Fruit fly (Drosophila melanogaster) whole organism, wandering third instar larva: ENCODE data around the gene fabp.

Experiments
- Abd-B ChIP-seq: fragments of >200 bp; optimal IDR thresholded peaks from 2 replicates; lab custom pipeline; 2017; ENCODE audit warnings: missing biosample characterization, missing genetic modification characterization
- CG32264 ChIP-seq: fragments of 200-800 bp; sonication (Bioruptor generic); optimal IDR thresholded peaks from 2 replicates; lab custom pipeline; 2016; ENCODE audit warnings: missing biosample characterization, missing genetic modification characterization
- CG9705 ChIP-seq: fragments of 200-800 bp; sonication (Bioruptor generic); optimal IDR thresholded peaks from 2 replicates; lab custom pipeline; 2018; ENCODE audit warnings: missing biosample characterization, mild to moderate bottlenecking, missing genetic modification characterization
- CrebA ChIP-seq: fragments of 200-800 bp; sonication (Bioruptor generic); optimal IDR thresholded peaks from 2 replicates; lab custom pipeline; 2016; ENCODE audit warnings: missing biosample characterization, mild to moderate bottlenecking, missing genetic modification characterization, borderline replicate concordance
- Dfd ChIP-seq: fragments of >200 bp; optimal IDR thresholded peaks from 2 replicates; lab custom pipeline; 2017; ENCODE audit warnings: missing biosample characterization, missing genetic modification characterization
- Dif ChIP-seq: fragments of 200-275, 200-300 bp; sonication (Bioruptor generic); optimal IDR thresholded peaks from 2 replicates; lab custom pipeline; 2018; ENCODE audit warnings: missing biosample characterization, missing genetic modification characterization; ENCODE audit not compliant: partially characterized antibody
- GATAd ChIP-seq: sonication (Bioruptor generic); optimal IDR thresholded peaks from 2 replicates; lab custom pipeline; 2016; ENCODE audit warnings: missing biosample characterization, missing genetic modification characterization
- HLH106 ChIP-seq: fragments of 200-800 bp; optimal IDR thresholded peaks from 3 replicates; lab custom pipeline; 2019; ENCODE audit warnings: missing biosample characterization, mild to moderate bottlenecking, missing genetic modification characterization, moderate library complexity
- Hnf4 ChIP-seq: fragments of 200-800 bp; sonication (Bioruptor generic); optimal IDR thresholded peaks from 2 replicates; lab custom pipeline; 2016; ENCODE audit warnings: missing biosample characterization, mild to moderate bottlenecking, missing genetic modification characterization
- Hr78 ChIP-seq: fragments of >200 bp; optimal IDR thresholded peaks from 2 replicates; lab custom pipeline; 2017; ENCODE audit warnings: missing biosample characterization, missing genetic modification characterization
- Hr83 ChIP-seq: fragments of 200-300 bp; sonication (Bioruptor generic); optimal IDR thresholded peaks from 2 replicates; lab custom pipeline; 2016; ENCODE audit warnings: missing biosample characterization, mild to moderate bottlenecking, missing genetic modification characterization, moderate library complexity; ENCODE audit not compliant: poor library complexity, severe bottlenecking
- Jra ChIP-seq: sonication (Bioruptor generic); optimal IDR thresholded peaks from 2 replicates; lab custom pipeline; 2016; ENCODE audit warnings: missing biosample characterization, missing genetic modification characterization
- Mio ChIP-seq: sonication (Bioruptor generic); optimal IDR thresholded peaks from 2 replicates; lab custom pipeline; 2016; ENCODE audit warnings: missing biosample characterization, missing genetic modification characterization
- Myc ChIP-seq: fragments of >200 bp; optimal IDR thresholded peaks from 2 replicates; lab custom pipeline; 2017
- N ChIP-seq: fragments of >200 bp; optimal IDR thresholded peaks from 2 replicates; lab custom pipeline; 2018; ENCODE audit warnings: missing biosample characterization, missing external identifiers, missing genetic modification characterization
- OdsH ChIP-seq: fragments of 200-800 bp; sonication (Bioruptor generic); optimal IDR thresholded peaks from 2 replicates; lab custom pipeline; 2016; ENCODE audit warnings: missing biosample characterization, mild to moderate bottlenecking, missing genetic modification characterization
- Rel ChIP-seq, 2 experiments: fragments of 200-800 bp; sonication (Bioruptor generic) in 1 of 2; optimal IDR thresholded peaks; 2 replicates in 1 of 2; 3 replicates in 1 of 2; lab custom pipeline; 2016 to 2019; ENCODE audit warnings: mild to moderate bottlenecking in 2 of 2, missing biosample characterization in 2 of 2, missing genetic modification characterization in 2 of 2, moderate library complexity in 1 of 2
- Sp1 ChIP-seq: fragments of 200-800 bp; sonication (Bioruptor generic); optimal IDR thresholded peaks from 3 replicates; lab custom pipeline; 2019; ENCODE audit warnings: missing biosample characterization, mild to moderate bottlenecking, missing genetic modification characterization, moderate library complexity
- Vsx2 ChIP-seq: fragments of 200-300, 225-300 bp; sonication (Bioruptor generic); optimal IDR thresholded peaks from 2 replicates; lab custom pipeline; 2018; ENCODE audit warnings: missing biosample characterization, missing genetic modification characterization; ENCODE audit not compliant: partially characterized antibody
- br ChIP-seq: fragments of 200-800 bp; sonication (Bioruptor generic); optimal IDR thresholded peaks from 2 replicates; lab custom pipeline; 2016; ENCODE audit warnings: missing biosample characterization, missing genetic modification characterization
- brk ChIP-seq: fragments of 200-800 bp; sonication (Bioruptor generic); optimal IDR thresholded peaks from 2 replicates; lab custom pipeline; 2016; ENCODE audit warnings: missing biosample characterization, mild to moderate bottlenecking, missing genetic modification characterization
- dl ChIP-seq, 2 experiments: fragments of 175-275, 200-275 bp in 1 of 2; fragments of 200-275 bp in 1 of 2; sonication (Bioruptor generic); optimal IDR thresholded peaks; lab custom pipeline; 2018; ENCODE audit warnings: mild to moderate bottlenecking in 2 of 2, missing biosample characterization in 2 of 2, missing genetic modification characterization in 2 of 2, moderate library complexity in 2 of 2; ENCODE audit not compliant: partially characterized antibody in 2 of 2, insufficient read depth in 1 of 2
- dmrt93B ChIP-seq: fragments of 200-800 bp; sonication (Bioruptor generic); optimal IDR thresholded peaks from 2 replicates; lab custom pipeline; 2018; ENCODE audit warnings: missing biosample characterization, mild to moderate bottlenecking, missing genetic modification characterization
- dsf ChIP-seq: sonication (Bioruptor generic); optimal IDR thresholded peaks from 2 replicates; lab custom pipeline; 2016; ENCODE audit warnings: missing biosample characterization, missing genetic modification characterization, borderline replicate concordance
- ey ChIP-seq: fragments of 200-800 bp; sonication (Bioruptor generic); optimal IDR thresholded peaks from 2 replicates; lab custom pipeline; 2016; ENCODE audit warnings: missing biosample characterization, missing genetic modification characterization
- foxo ChIP-seq, 2 experiments: fragments of 200-800 bp; sonication (Bioruptor generic); optimal IDR thresholded peaks; 2 replicates in 1 of 2; 3 replicates in 1 of 2; lab custom pipeline; 2016 to 2017; ENCODE audit warnings: missing biosample characterization in 2 of 2, missing genetic modification characterization in 2 of 2
- fru ChIP-seq: fragments of 200-800 bp; sonication (Bioruptor generic); optimal IDR thresholded peaks from 3 replicates; lab custom pipeline; 2016; ENCODE audit warnings: missing biosample characterization, mild to moderate bottlenecking, missing genetic modification characterization
- h ChIP-seq: fragments of 200-800 bp; sonication (Bioruptor generic); optimal IDR thresholded peaks from 3 replicates; lab custom pipeline; 2016; ENCODE audit warnings: missing biosample characterization, mild to moderate bottlenecking, missing genetic modification characterization
- jim ChIP-seq: fragments of 175-275, 200-325 bp; sonication (Bioruptor generic); optimal IDR thresholded peaks from 2 replicates; lab custom pipeline; 2016; ENCODE audit warnings: missing biosample characterization, mild to moderate bottlenecking, missing genetic modification characterization
- lola ChIP-seq: fragments of >200 bp; optimal IDR thresholded peaks from 2 replicates; lab custom pipeline; 2017; ENCODE audit warnings: missing biosample characterization, missing genetic modification characterization
- pan ChIP-seq: fragments of >200 bp; optimal IDR thresholded peaks from 2 replicates; lab custom pipeline; 2017
- psq ChIP-seq: fragments of 200-800 bp; sonication (Bioruptor generic); optimal IDR thresholded peaks from 3 replicates; lab custom pipeline; 2017; ENCODE audit warnings: missing biosample characterization, mild to moderate bottlenecking, missing genetic modification characterization, moderate library complexity
- rgr ChIP-seq: fragments of 200-800 bp; sonication (Bioruptor generic); optimal IDR thresholded peaks from 3 replicates; lab custom pipeline; 2016; ENCODE audit warnings: missing biosample characterization, mild to moderate bottlenecking, missing genetic modification characterization
- sage ChIP-seq: fragments of 200-800 bp; sonication (Bioruptor generic); optimal IDR thresholded peaks from 2 replicates; lab custom pipeline; 2016; ENCODE audit warnings: missing biosample characterization, mild to moderate bottlenecking, missing genetic modification characterization
- sv ChIP-seq: fragments of 200-800 bp; sonication (Bioruptor generic); optimal IDR thresholded peaks from 3 replicates; lab custom pipeline; 2016; ENCODE audit warnings: missing biosample characterization, missing genetic modification characterization
- tai ChIP-seq: sonication (Bioruptor generic); optimal IDR thresholded peaks from 2 replicates; lab custom pipeline; 2016; ENCODE audit warnings: missing biosample characterization, missing genetic modification characterization
- usp ChIP-seq: fragments of >200 bp; optimal IDR thresholded peaks from 2 replicates; lab custom pipeline; 2017; ENCODE audit warnings: missing biosample characterization, missing genetic modification characterization
- woc ChIP-seq: sonication (Bioruptor generic); optimal IDR thresholded peaks from 2 replicates; lab custom pipeline; 2016; ENCODE audit warnings: missing biosample characterization, mild to moderate bottlenecking, missing genetic modification characterization

Gene fabp

DNA sequence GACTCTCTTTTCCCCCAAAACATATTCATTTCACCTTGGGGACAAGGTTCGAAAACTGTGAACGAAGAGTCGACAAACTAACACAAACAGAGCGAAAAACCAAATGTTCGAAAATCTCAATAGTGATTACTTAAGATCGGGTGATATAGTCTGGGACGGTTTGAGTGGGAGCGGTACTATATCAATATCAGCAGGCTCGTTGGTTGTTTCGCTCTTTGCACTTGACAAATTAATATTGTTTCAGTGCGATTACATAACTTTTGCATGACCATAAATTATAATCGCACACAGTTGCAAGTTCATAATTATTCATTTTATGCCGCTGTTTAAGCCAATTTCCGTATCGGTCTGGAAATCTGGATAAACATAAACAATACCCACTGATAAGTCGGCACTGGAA, 5.2 kb downstream of the fabp start:
- no peak for TF ChIP-seq Dif (GFP tag; lab: Kevin White, UChicago)

DNA sequence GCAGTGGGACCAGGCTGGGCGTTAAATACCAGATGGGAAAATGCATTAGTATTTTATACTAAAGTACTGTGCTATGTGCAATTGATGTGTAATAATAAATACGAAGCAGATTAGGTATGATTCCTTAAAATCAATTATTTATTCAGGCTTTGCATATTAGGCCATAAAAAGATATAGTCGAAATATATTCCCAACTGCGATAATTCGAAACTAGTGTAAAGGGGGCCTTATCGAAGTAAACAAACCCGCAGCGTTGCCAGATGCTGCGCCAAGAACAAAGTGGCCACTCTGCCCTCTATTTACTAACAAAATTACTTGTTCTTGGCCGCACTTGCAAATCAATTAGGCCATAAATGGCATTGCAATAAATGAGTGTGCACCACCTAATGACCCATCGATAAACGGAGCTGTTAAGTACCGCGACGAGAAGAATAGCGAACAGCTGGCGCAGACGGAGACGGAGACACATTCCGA, 9.3 kb downstream of the fabp start, which contains the start of gene CG10898:
TSS of gene CG10898 (plus strand) at position 285 of the 474 bp plus-strand sequence.
- TF ChIP-seq Vsx2 (GFP tag; lab: Kevin White, UChicago) (peak; percentile 83), tai (GFP tag; lab: Kevin White, UChicago) (peak; percentile 82), br (peak; percentile 62), h (GFP tag; lab: Kevin White, UChicago) (peak; percentile 79), rgr (peak; percentile 79), Jra (peak; percentile 68), brk (GFP tag; lab: Kevin White, UChicago) (peak; percentile 60), Hr78 (no peak), HLH106 (tag; lab: Kevin White, UChicago) (peak; percentile 78), Rel (GFP tag; optimal IDR thresholded peaks at IDR 0.05; lab: Kevin White, UChicago) (no peak), Rel (tag; optimal IDR thresholded peaks at IDR 0.05; lab: Kevin White, UChicago) (no peak), N (GFP tag; lab: Kevin White, UChicago) (no peak), foxo (GFP tag; optimal IDR thresholded peaks at IDR 0.05; lab: Kevin White, UChicago) (peak in 1 of 2 experiments; percentile 82), CrebA (GFP tag; lab: Kevin White, UChicago) (no peak), Hnf4 (GFP tag; lab: Kevin White, UChicago) (peak; percentile 83), dmrt93B (peak; percentile 35), Myc (no peak), ey (peak; percentile 77), fru (GFP tag; lab: Kevin White, UChicago) (peak; percentile 99), GATAd (GFP tag; lab: Kevin White, UChicago) (peak; percentile 24), sv (peak; percentile 71), Mio (no peak), Hr83 (GFP tag; lab: Kevin White, UChicago) (peak; percentile 58), dl (GFP tag; optimal IDR thresholded peaks at IDR 0.05; lab: Kevin White, UChicago; ENCODE audit: insufficient read depth in 1 of 2, partially characterized antibody in 2 of 2) (peak in 1 of 2 experiments; percentile 52), Dif (GFP tag; lab: Kevin White, UChicago) (no peak), Dfd (no peak), Sp1 (GFP tag; lab: Kevin White, UChicago) (peak; percentile 56), woc (peak; percentile 69), OdsH (GFP tag; lab: Kevin White, UChicago) (peak; percentile 65), usp (no peak), pan (lab: Kevin White, UChicago) (no peak), sage (GFP tag; lab: Kevin White, UChicago) (no peak), lola (GFP tag; lab: Kevin White, UChicago) (no peak), psq (GFP tag; lab: Kevin White, UChicago) (peak; percentile 59), CG32264 (GFP tag; lab: Kevin White, UChicago) (no peak), jim (GFP tag; lab: Kevin White, UChicago) (no peak), dsf (GFP tag; lab: Kevin White, UChicago) (peak; percentile 59), CG9705 (peak; percentile 36), Abd-B (no peak)

DNA sequence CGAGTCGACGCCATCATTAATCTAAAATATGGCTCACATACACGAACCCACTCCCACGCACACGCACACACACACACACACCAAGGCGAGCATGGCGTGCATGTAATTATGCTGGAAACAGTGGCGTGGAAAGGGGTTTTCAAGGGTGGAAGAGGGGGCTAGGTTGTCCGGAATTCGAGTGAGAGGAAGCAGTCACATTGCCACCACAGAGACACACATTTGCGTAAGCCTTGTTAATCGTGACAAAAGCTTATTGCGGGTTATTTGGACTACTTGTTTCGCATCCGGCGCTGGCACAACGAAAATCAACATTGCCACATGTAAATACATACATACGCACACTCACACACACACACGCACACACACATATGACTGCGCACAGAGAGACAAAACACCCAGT, 11.9 kb downstream of the fabp start:
- TF ChIP-seq Dfd, result peak; percentile 88
- no peak for TF ChIP-seq Mio
